Worm (Caenorhabditis elegans) whole organism, L4 larva: ENCODE results near the gene Y41C4A.22.

ENCODE experiments used
- T26A8.4 ChIP-seq: fragments of 200-800 bp; sonication (Bioruptor generic); IDR thresholded peaks from 2 replicates; pipeline ENCODE4 v1.3.6; 2022; ENCODE audit warnings: missing genetic modification characterization, missing compliant biosample characterization
- ZK337.2 ChIP-seq: fragments of 200-800 bp; sonication (Bioruptor generic); IDR thresholded peaks from 2 replicates; pipeline ENCODE4 v1.3.6; 2022; ENCODE audit warnings: missing genetic modification reagents, missing genetic modification characterization, missing compliant biosample characterization
- aha-1 ChIP-seq: fragments of 150-350 bp; peaks from one replicate; lab custom pipeline; 2014; ENCODE audit warnings: missing biosample characterization, missing genetic modification characterization
- ceh-28 ChIP-seq: fragments of 150-350 bp; optimal IDR thresholded peaks from 2 replicates; lab custom pipeline; 2014; ENCODE audit warnings: missing biosample characterization, missing genetic modification reagents, missing genetic modification characterization
- ceh-32 ChIP-seq: sonication (generic microtip); optimal IDR thresholded peaks from 2 replicates; lab custom pipeline; 2016; ENCODE audit warnings: mild to moderate bottlenecking, missing genetic modification characterization, missing compliant biosample characterization; ENCODE audit not compliant: poor library complexity
- daf-16 ChIP-seq, 3 experiments: sonication (generic microtip); optimal IDR thresholded peaks; 2 replicates each; lab custom pipeline; 2016 to 2017; ENCODE audit warnings: missing genetic modification characterization in 3 of 3, missing genetic modification reagents in 3 of 3, mild to moderate bottlenecking in 2 of 3, missing compliant biosample characterization in 2 of 3, missing biosample characterization in 1 of 3, moderate library complexity in 1 of 3
- dmd-6 ChIP-seq: fragments of 200-800 bp; sonication (Bioruptor generic); IDR thresholded peaks from 2 replicates; pipeline ENCODE4 v1.3.6; 2022; ENCODE audit warnings: missing genetic modification reagents, missing genetic modification characterization, missing compliant biosample characterization
- dmd-9 ChIP-seq: fragments of 200-800 bp; sonication (Bioruptor generic); IDR thresholded peaks from 2 replicates; pipeline ENCODE4 v1.3.6; 2022; ENCODE audit warnings: missing genetic modification reagents, missing genetic modification characterization, missing compliant biosample characterization
- dpl-1 ChIP-seq: fragments of 150-350 bp; optimal IDR thresholded peaks from 2 replicates; lab custom pipeline; 2014; ENCODE audit warnings: missing biosample characterization, missing genetic modification reagents, missing genetic modification characterization
- dve-1 ChIP-seq: sonication (generic microtip); optimal IDR thresholded peaks from 2 replicates; lab custom pipeline; 2017; ENCODE audit warnings: antibody characterized with exemption, mild to moderate bottlenecking, missing genetic modification characterization, missing compliant biosample characterization; ENCODE audit not compliant: insufficient read depth
- gei-8 ChIP-seq: fragments of 200-800 bp; sonication (Bioruptor generic); optimal IDR thresholded peaks from 2 replicates; lab custom pipeline; 2018; ENCODE audit warnings: mild to moderate bottlenecking, missing genetic modification characterization, missing compliant biosample characterization
- hif-1 ChIP-seq, 2 experiments: sonication (generic microtip); optimal IDR thresholded peaks; 2 replicates each; lab custom pipeline; 2016 to 2017; ENCODE audit warnings: missing compliant biosample characterization in 2 of 2, missing genetic modification characterization in 2 of 2, missing genetic modification reagents in 2 of 2, missing genotype in 2 of 2, mild to moderate bottlenecking in 1 of 2
- hlh-11 ChIP-seq: fragments of 200-800 bp; sonication (Bioruptor generic); optimal IDR thresholded peaks from 2 replicates; lab custom pipeline; 2018; ENCODE audit warnings: mild to moderate bottlenecking, missing genetic modification characterization, missing compliant biosample characterization
- hlh-30 ChIP-seq: sonication (generic microtip); optimal IDR thresholded peaks from 2 replicates; lab custom pipeline; 2017; ENCODE audit warnings: antibody characterized with exemption, mild to moderate bottlenecking, missing genetic modification characterization, missing compliant biosample characterization; ENCODE audit not compliant: insufficient read depth
- hmg-1.1 ChIP-seq: fragments of 200-800 bp; sonication (Bioruptor generic); IDR thresholded peaks from 2 replicates; pipeline ENCODE4 v1.3.6; 2022; ENCODE audit warnings: missing genetic modification reagents, missing genetic modification characterization, missing compliant biosample characterization
- jun-1 ChIP-seq: fragments of 150-350 bp; optimal IDR thresholded peaks from 2 replicates; lab custom pipeline; 2014; ENCODE audit warnings: missing biosample characterization, missing genetic modification reagents, missing genetic modification characterization
- lin-1 ChIP-seq: fragments of 200-800 bp; sonication (Bioruptor generic); IDR thresholded peaks from 2 replicates; pipeline ENCODE4 v1.3.6; 2022; ENCODE audit warnings: missing genetic modification reagents, missing genetic modification characterization, missing compliant biosample characterization
- lin-39 ChIP-seq: fragments of 150-350 bp; optimal IDR thresholded peaks from 2 replicates; lab custom pipeline; 2014; ENCODE audit warnings: missing biosample characterization, missing genetic modification reagents, missing genetic modification characterization
- lsy-2 ChIP-seq, 2 experiments: fragments of 150-350 bp in 1 of 2; sonication (generic microtip) in 1 of 2; optimal IDR thresholded peaks; 2 replicates each; lab custom pipeline; 2014 to 2017; ENCODE audit warnings: missing biosample characterization in 2 of 2, missing genetic modification characterization in 2 of 2
- madf-5 ChIP-seq, 2 experiments: fragments of 200-800 bp; sonication (Bioruptor generic); IDR thresholded peaks; 2 replicates each; pipeline ENCODE4 v1.3.6; 2022; ENCODE audit warnings: missing compliant biosample characterization in 2 of 2, missing genetic modification characterization in 2 of 2
- mdl-1 ChIP-seq, 2 experiments: fragments of 150-350 bp in 1 of 2; sonication (generic microtip) in 1 of 2; optimal IDR thresholded peaks; 2 replicates each; lab custom pipeline; 2014 to 2017; ENCODE audit warnings: missing biosample characterization in 2 of 2, missing genetic modification characterization in 2 of 2
- mep-1 ChIP-seq: fragments of 150-350 bp; sonication (generic microtip); optimal IDR thresholded peaks from 3 replicates; lab custom pipeline; 2014; ENCODE audit warnings: missing biosample characterization, missing genetic modification characterization
- mes-2 ChIP-seq: sonication (generic microtip); optimal IDR thresholded peaks from 2 replicates; lab custom pipeline; 2016; ENCODE audit warnings: missing genotype, mild to moderate bottlenecking, missing genetic modification characterization, missing compliant biosample characterization; ENCODE audit not compliant: poor library complexity, severe bottlenecking
- mxl-2 ChIP-seq: fragments of 200-800 bp; sonication (Bioruptor generic); conservative IDR thresholded peaks from 2 replicates; pipeline ENCODE4 v1.3.6; 2022; ENCODE audit warnings: missing genetic modification reagents, missing genetic modification characterization, missing compliant biosample characterization
- mxl-3 ChIP-seq: fragments of 200-800 bp; sonication (Bioruptor generic); optimal IDR thresholded peaks from 2 replicates; lab custom pipeline; 2018; ENCODE audit warnings: mild to moderate bottlenecking, missing genetic modification characterization, missing compliant biosample characterization
- nhr-10 ChIP-seq: fragments of 150-350 bp; optimal IDR thresholded peaks from 2 replicates; lab custom pipeline; 2014; ENCODE audit warnings: missing biosample characterization, missing genetic modification characterization
- nhr-102 ChIP-seq: sonication (generic microtip); optimal IDR thresholded peaks from 2 replicates; lab custom pipeline; 2016; ENCODE audit warnings: mild to moderate bottlenecking, missing genetic modification characterization, moderate library complexity, missing compliant biosample characterization
- nhr-11 ChIP-seq: fragments of 150-350 bp; optimal IDR thresholded peaks from 2 replicates; lab custom pipeline; 2014; ENCODE audit warnings: missing biosample characterization, missing genetic modification characterization
- nhr-237 ChIP-seq: sonication (generic microtip); optimal IDR thresholded peaks from 2 replicates; lab custom pipeline; 2017; ENCODE audit warnings: missing biosample characterization, missing genetic modification characterization
- nhr-28 ChIP-seq: fragments of 150-350 bp; optimal IDR thresholded peaks from 2 replicates; lab custom pipeline; 2014; ENCODE audit warnings: missing biosample characterization, missing genetic modification characterization
- nhr-48 ChIP-seq: sonication (generic microtip); optimal IDR thresholded peaks from 2 replicates; lab custom pipeline; 2016; ENCODE audit warnings: mild to moderate bottlenecking, missing genetic modification characterization, missing compliant biosample characterization
- nhr-6 ChIP-seq: fragments of 150-350 bp; optimal IDR thresholded peaks from 2 replicates; lab custom pipeline; 2014; ENCODE audit warnings: missing biosample characterization, missing genetic modification characterization
- nhr-76 ChIP-seq: fragments of 150-350 bp; optimal IDR thresholded peaks from 2 replicates; lab custom pipeline; 2014; ENCODE audit warnings: missing biosample characterization, missing genetic modification characterization
- nhr-77 ChIP-seq: fragments of 150-350 bp; optimal IDR thresholded peaks from 2 replicates; lab custom pipeline; 2014; ENCODE audit warnings: missing biosample characterization, missing genetic modification characterization
- pha-4 ChIP-seq, 2 experiments: fragments of 150-350 bp in 1 of 2; fragments of 200-800 bp in 1 of 2; sonication (Bioruptor generic) in 1 of 2; IDR thresholded peaks in 1 of 2; optimal IDR thresholded peaks in 1 of 2; 2 replicates each; pipeline versions ENCODE4 v1.3.6 to Lab custom; 2014 to 2022; ENCODE audit warnings: missing genetic modification characterization in 2 of 2, missing genetic modification reagents in 2 of 2, missing biosample characterization in 1 of 2, missing compliant biosample characterization in 1 of 2
- pqm-1 ChIP-seq: sonication (generic microtip); optimal IDR thresholded peaks from 2 replicates; lab custom pipeline; 2017; ENCODE audit warnings: missing biosample characterization, missing genetic modification characterization
- tra-1 ChIP-seq: fragments of 200-800 bp; sonication (Bioruptor generic); IDR thresholded peaks from 2 replicates; pipeline ENCODE4 v1.3.6; 2022; ENCODE audit warnings: missing genetic modification reagents, missing genetic modification characterization, missing compliant biosample characterization
- zfp-3 ChIP-seq: fragments of 200-800 bp; sonication (Bioruptor generic); conservative IDR thresholded peaks from 2 replicates; pipeline ENCODE4 v1.3.6; 2022; ENCODE audit warnings: missing genetic modification reagents, missing genetic modification characterization, missing compliant biosample characterization
- ztf-7 ChIP-seq: fragments of 150-350 bp; optimal IDR thresholded peaks from 2 replicates; lab custom pipeline; 2014; ENCODE audit warnings: missing biosample characterization, missing genetic modification characterization

The Y41C4A.22 gene

ce11 chrIII:11689303-11689702 is 5.8 kb upstream of the Y41C4A.22 start:
- TF ChIP-seq jun-1 = peak; percentile 37
- TF ChIP-seq hmg-1.1 (GFP tag; lab: Robert Waterston, UW) = peak; percentile 48; the same call in 1 of the 2 replicates
- TF ChIP-seq mdl-1 (tag; optimal IDR thresholded peaks at IDR 0.05; lab: Kevin White, UChicago) = peak in 1 of 2 experiments; percentile 58
- TF ChIP-seq nhr-11 (tag; lab: Kevin White, UChicago) = peak; percentile 34
- no peak for TF ChIP-seq madf-5 (GFP tag; IDR thresholded peaks at IDR 0.05; lab: Robert Waterston, UW)
- TF ChIP-seq dmd-9 (GFP tag; lab: Robert Waterston, UW) = no peak
- TF ChIP-seq daf-16 (GFP tag; optimal IDR thresholded peaks at IDR 0.05; lab: Kevin White, UChicago) = no peak
- TF ChIP-seq daf-16 (tag; optimal IDR thresholded peaks at IDR 0.05; lab: Kevin White, UChicago) = peak; percentile 93
- TF ChIP-seq lin-1 (GFP tag; lab: Robert Waterston, UW) = peak; percentile 70; the same call in 1 of the 2 replicates
- peak; percentile 88 for TF ChIP-seq dmd-6 (GFP tag; lab: Robert Waterston, UW)
- TF ChIP-seq ZK337.2 (GFP tag; lab: Robert Waterston, UW) = no peak
- peak; percentile 94 for TF ChIP-seq hlh-11
- TF ChIP-seq mep-1 (tag; lab: Kevin White, UChicago) = peak; percentile 82
- TF ChIP-seq lsy-2 (tag; optimal IDR thresholded peaks at IDR 0.05; lab: Kevin White, UChicago) = peak in 1 of 2 experiments; percentile 29
- peak; percentile 69 for TF ChIP-seq mxl-3 (GFP tag; lab: Kevin White, UChicago)
- peak; percentile 55 for TF ChIP-seq nhr-48 (tag; lab: Kevin White, UChicago)
- TF ChIP-seq gei-8 (GFP tag; lab: Kevin White, UChicago) = no peak
- 0 out of 2 replicates have a peak, but pooled peaks have one; percentile 35 for TF ChIP-seq T26A8.4
- TF ChIP-seq nhr-76 (tag; lab: Kevin White, UChicago) = no peak
- no peak for TF ChIP-seq nhr-237 (tag; lab: Kevin White, UChicago)
- TF ChIP-seq mxl-2 (GFP tag; lab: Robert Waterston, UW) = no peak
- TF ChIP-seq nhr-77 (tag; lab: Kevin White, UChicago) = peak; percentile 79
- TF ChIP-seq dpl-1 (GFP tag; lab: Kevin White, UChicago) = peak; percentile 42
- peak; percentile 68 for TF ChIP-seq mes-2 (tag; lab: Kevin White, UChicago)
- peak; percentile 81 for TF ChIP-seq nhr-10
- TF ChIP-seq hlh-30 = peak; percentile 29
- TF ChIP-seq nhr-102 = peak; percentile 39
- peak; percentile 99 for TF ChIP-seq nhr-28
- peak; percentile 96 for TF ChIP-seq dve-1 (tag; lab: Kevin White, UChicago)
- TF ChIP-seq lin-39 (tag; lab: Kevin White, UChicago) = no peak
- peak in 1 of 2 experiments; percentile 59 for TF ChIP-seq hif-1 (tag; optimal IDR thresholded peaks at IDR 0.05; lab: Kevin White, UChicago)
- TF ChIP-seq tra-1 (GFP tag; lab: Robert Waterston, UW) = peak; percentile 84
- TF ChIP-seq pqm-1 (tag; lab: Kevin White, UChicago) = peak; percentile 86
- TF ChIP-seq ceh-32 (tag; lab: Kevin White, UChicago) = no peak
- peak; percentile 56 for TF ChIP-seq ztf-7 (tag; lab: Kevin White, UChicago)
- TF ChIP-seq pha-4 (GFP tag; IDR thresholded peaks at IDR 0.05; lab: Robert Waterston, UW) = no peak
- peak; percentile 22 for TF ChIP-seq pha-4 (tag; optimal IDR thresholded peaks at IDR 0.05; lab: Kevin White, UChicago)
- TF ChIP-seq nhr-6 (tag; lab: Kevin White, UChicago) = peak; percentile 45

ce11 chrIII:11689887-11690286 is 5.2 kb upstream of the Y41C4A.22 start:
- TF ChIP-seq zfp-3 (GFP tag; lab: Robert Waterston, UW) (no peak), madf-5 (GFP tag; IDR thresholded peaks at IDR 0.05; lab: Robert Waterston, UW) (no peak), ceh-28 (tag; lab: Kevin White, UChicago) (no peak), aha-1 (tag; lab: Kevin White, UChicago) (peak; percentile 90)
